Fruit fly (Drosophila melanogaster) whole organism, embryonic: ENCODE results near the gene asf1.

ENCODE experiments used
- Blimp-1 ChIP-seq: fragments of 200-800 bp; sonication (Bioruptor generic); optimal IDR thresholded peaks from 3 replicates; lab custom pipeline; 2018; ENCODE audit warnings: missing biosample characterization, missing genetic modification characterization, mild to moderate bottlenecking, moderate library complexity, missing genetic modification reagents
- Bteb2 ChIP-seq: fragments of 200-800 bp; sonication (Bioruptor generic); optimal IDR thresholded peaks from 2 replicates; lab custom pipeline; 2016; ENCODE audit warnings: missing biosample characterization, missing genetic modification characterization
- CG10267 ChIP-seq: fragments of 200-800 bp; sonication (Bioruptor generic); optimal IDR thresholded peaks from 2 replicates; lab custom pipeline; 2018; ENCODE audit warnings: missing biosample characterization, mild to moderate bottlenecking, missing genetic modification characterization, moderate library complexity
- CG12391 ChIP-seq: fragments of 200-800 bp; sonication (Bioruptor generic); optimal IDR thresholded peaks from 3 replicates; lab custom pipeline; 2018; ENCODE audit warnings: missing biosample characterization, mild to moderate bottlenecking, missing genetic modification characterization, moderate library complexity
- CG13123 ChIP-seq: fragments of 200-800 bp; sonication (Bioruptor generic); optimal IDR thresholded peaks from 2 replicates; lab custom pipeline; 2016; ENCODE audit warnings: missing biosample characterization, missing genetic modification characterization
- CG13287 ChIP-seq: fragments of 200-800 bp; sonication (Bioruptor generic); IDR thresholded peaks from 2 replicates; pipeline ENCODE4 v1.3.6; 2022; ENCODE audit warnings: missing biosample characterization, missing genetic modification characterization; ENCODE audit not compliant: partially characterized antibody
- CG13894 ChIP-seq: fragments of 200-800 bp; sonication (Bioruptor generic); optimal IDR thresholded peaks from 3 replicates; lab custom pipeline; 2018; ENCODE audit warnings: missing biosample characterization, mild to moderate bottlenecking, missing genetic modification characterization, moderate library complexity
- CG14667 ChIP-seq: fragments of 200-800 bp; sonication (Bioruptor generic); IDR thresholded peaks from 2 replicates; pipeline ENCODE4 v1.3.6; 2022; ENCODE audit warnings: missing biosample characterization, missing genetic modification characterization
- CG17328 ChIP-seq: fragments of 200-800 bp; sonication (Bioruptor generic); IDR thresholded peaks from 2 replicates; pipeline ENCODE4 v1.3.6; 2022; ENCODE audit warnings: missing biosample characterization, missing genetic modification characterization
- CG17361 ChIP-seq: fragments of 200-800 bp; sonication (Bioruptor generic); IDR thresholded peaks from 3 replicates; pipeline ENCODE4 v1.3.6; 2022; ENCODE audit warnings: missing biosample characterization, missing genetic modification characterization
- CG18262 ChIP-seq: fragments of 200-800 bp; optimal IDR thresholded peaks from 3 replicates; lab custom pipeline; 2019; ENCODE audit warnings: missing biosample characterization, mild to moderate bottlenecking, missing genetic modification characterization, moderate library complexity
- CG2116 ChIP-seq: fragments of 200-800 bp; sonication (Bioruptor generic); optimal IDR thresholded peaks from 3 replicates; lab custom pipeline; 2018; ENCODE audit warnings: missing biosample characterization, mild to moderate bottlenecking, missing genetic modification characterization
- CG2678 ChIP-seq: fragments of 200-800 bp; sonication (Bioruptor generic); optimal IDR thresholded peaks from 3 replicates; lab custom pipeline; 2019; ENCODE audit warnings: missing biosample characterization, mild to moderate bottlenecking, missing genetic modification characterization, moderate library complexity
- CG30020 ChIP-seq: fragments of 200-800 bp; optimal IDR thresholded peaks from 2 replicates; lab custom pipeline; 2019; ENCODE audit warnings: missing biosample characterization, mild to moderate bottlenecking, missing genetic modification characterization, moderate library complexity
- CG33213 ChIP-seq: fragments of 200-800 bp; sonication (Bioruptor generic); optimal IDR thresholded peaks from 3 replicates; lab custom pipeline; 2016; ENCODE audit warnings: missing biosample characterization, missing genetic modification characterization
- CG7357 ChIP-seq: fragments of 200-800 bp; sonication (Bioruptor generic); IDR thresholded peaks from 3 replicates; pipeline ENCODE4 v1.3.6; 2022; ENCODE audit warnings: missing biosample characterization, missing genetic modification characterization
- CG7987 ChIP-seq: fragments of 200-800 bp; sonication (Bioruptor generic); optimal IDR thresholded peaks from 2 replicates; lab custom pipeline; 2018; ENCODE audit warnings: missing biosample characterization, mild to moderate bottlenecking, missing genetic modification characterization, moderate library complexity
- CG8290 ChIP-seq, 3 experiments: fragments of 200-800 bp; sonication (Bioruptor generic); optimal IDR thresholded peaks; 2 replicates each; lab custom pipeline; 2016 to 2019; ENCODE audit warnings: missing biosample characterization in 3 of 3, missing genetic modification characterization in 3 of 3, mild to moderate bottlenecking in 2 of 3, moderate library complexity in 1 of 3
- CG8924 ChIP-seq: fragments of 200-800 bp; optimal IDR thresholded peaks from 3 replicates; lab custom pipeline; 2019; ENCODE audit warnings: missing biosample characterization, mild to moderate bottlenecking, missing genetic modification characterization, moderate library complexity
- CG9609 ChIP-seq: fragments of 200-800 bp; sonication (Bioruptor generic); optimal IDR thresholded peaks from 3 replicates; lab custom pipeline; 2016; ENCODE audit warnings: missing biosample characterization, missing genetic modification characterization
- CG9797 ChIP-seq: fragments of 200-800 bp; sonication (Bioruptor generic); optimal IDR thresholded peaks from 3 replicates; lab custom pipeline; 2018; ENCODE audit warnings: missing biosample characterization, mild to moderate bottlenecking, missing genetic modification characterization
- D19A ChIP-seq: fragments of 200-800 bp; optimal IDR thresholded peaks from 3 replicates; lab custom pipeline; 2019; ENCODE audit warnings: missing biosample characterization, mild to moderate bottlenecking, missing genetic modification characterization, moderate library complexity
- Dll ChIP-seq: fragments of 200-800 bp; sonication (Bioruptor generic); IDR thresholded peaks from 4 replicates; pipeline ENCODE4 v1.3.6; 2022; ENCODE audit warnings: missing biosample characterization, missing genetic modification characterization; ENCODE audit not compliant: partially characterized antibody
- Ets97D ChIP-seq: fragments of 200-800 bp; sonication (Bioruptor generic); optimal IDR thresholded peaks from 3 replicates; lab custom pipeline; 2016; ENCODE audit warnings: missing biosample characterization, missing genetic modification characterization
- HmgD ChIP-seq: fragments of 200-800 bp; sonication (Bioruptor generic); optimal IDR thresholded peaks from 3 replicates; lab custom pipeline; 2016; ENCODE audit warnings: missing biosample characterization, missing genetic modification characterization
- Hmx ChIP-seq: fragments of 200-800 bp; sonication (Bioruptor generic); optimal IDR thresholded peaks from 2 replicates; lab custom pipeline; 2016; ENCODE audit warnings: missing biosample characterization, missing genetic modification characterization
- Hr51 ChIP-seq, 2 experiments: fragments of 200-800 bp; sonication (Bioruptor generic); optimal IDR thresholded peaks; 2 replicates in 1 of 2; 3 replicates in 1 of 2; lab custom pipeline; 2016 to 2018; ENCODE audit warnings: missing biosample characterization in 2 of 2, missing genetic modification characterization in 2 of 2, mild to moderate bottlenecking in 1 of 2, moderate library complexity in 1 of 2
- MESR4 ChIP-seq: fragments of 200-800 bp; sonication (Bioruptor generic); optimal IDR thresholded peaks from 2 replicates; lab custom pipeline; 2018; ENCODE audit warnings: missing biosample characterization, mild to moderate bottlenecking, missing genetic modification characterization, moderate library complexity
- Meics ChIP-seq: fragments of 200-800 bp; sonication (Bioruptor generic); optimal IDR thresholded peaks from 2 replicates; lab custom pipeline; 2017; ENCODE audit warnings: missing biosample characterization, mild to moderate bottlenecking, missing genetic modification characterization
- Nf-YC ChIP-seq: fragments of 200-800 bp; optimal IDR thresholded peaks from 3 replicates; lab custom pipeline; 2019; ENCODE audit warnings: missing biosample characterization, mild to moderate bottlenecking, missing genetic modification characterization, moderate library complexity
- NfI ChIP-seq: fragments of 200-800 bp; sonication (Bioruptor generic); optimal IDR thresholded peaks from 3 replicates; lab custom pipeline; 2018; ENCODE audit warnings: missing biosample characterization, mild to moderate bottlenecking, missing genetic modification characterization, moderate library complexity
- Sin3A ChIP-seq: fragments of >200 bp; optimal IDR thresholded peaks from 2 replicates; lab custom pipeline; 2018
- Trl ChIP-seq, 3 experiments: fragments of >200 bp in 2 of 3; fragments of 200-800 bp in 1 of 3; sonication (Bioruptor generic) in 1 of 3; optimal IDR thresholded peaks; 2 replicates in 1 of 3; 3 replicates in 2 of 3; lab custom pipeline; 2016 to 2017; ENCODE audit warnings: missing biosample characterization in 1 of 3, missing genetic modification characterization in 1 of 3
- abd-A ChIP-seq: fragments of 200-800 bp; sonication (Bioruptor generic); optimal IDR thresholded peaks from 3 replicates; lab custom pipeline; 2019; ENCODE audit warnings: missing biosample characterization, mild to moderate bottlenecking, missing genetic modification characterization, moderate library complexity
- az2 ChIP-seq: fragments of 200-800 bp; sonication (Bioruptor generic); optimal IDR thresholded peaks from 3 replicates; lab custom pipeline; 2016; ENCODE audit warnings: missing biosample characterization, missing genetic modification characterization
- chn ChIP-seq: fragments of 200-800 bp; sonication (Bioruptor generic); optimal IDR thresholded peaks from 2 replicates; lab custom pipeline; 2016; ENCODE audit warnings: missing biosample characterization, missing genetic modification characterization
- croc ChIP-seq: fragments of 200-800 bp; sonication (Bioruptor generic); conservative IDR thresholded peaks from 3 replicates; pipeline ENCODE4 v1.3.6; 2022; ENCODE audit warnings: missing biosample characterization, missing genetic modification characterization
- ems ChIP-seq: fragments of 200-800 bp; sonication (Bioruptor generic); optimal IDR thresholded peaks from 3 replicates; lab custom pipeline; 2016; ENCODE audit warnings: missing biosample characterization, missing genetic modification characterization
- grau ChIP-seq: fragments of 200-800 bp; optimal IDR thresholded peaks from 3 replicates; lab custom pipeline; 2019; ENCODE audit warnings: missing biosample characterization, mild to moderate bottlenecking, missing genetic modification characterization, moderate library complexity
- insv ChIP-seq, 2 experiments: fragments of 200-800 bp; sonication (Bioruptor generic); optimal IDR thresholded peaks; 3 replicates each; lab custom pipeline; 2016 to 2018; ENCODE audit warnings: missing biosample characterization in 2 of 2, missing genetic modification characterization in 2 of 2
- jumu ChIP-seq: fragments of 200-800 bp; sonication (Bioruptor generic); optimal IDR thresholded peaks from 3 replicates; lab custom pipeline; 2016; ENCODE audit warnings: missing biosample characterization, missing genetic modification characterization
- nmo ChIP-seq: fragments of 200-800 bp; sonication (Bioruptor generic); optimal IDR thresholded peaks from 2 replicates; lab custom pipeline; 2018; ENCODE audit warnings: missing biosample characterization, mild to moderate bottlenecking, missing genetic modification characterization, moderate library complexity
- onecut ChIP-seq: fragments of 200-800 bp; sonication (Bioruptor generic); IDR thresholded peaks from 2 replicates; pipeline ENCODE4 v1.3.6; 2022; ENCODE audit warnings: missing biosample characterization, missing genetic modification characterization
- phol ChIP-seq: fragments of 200-800 bp; sonication (Bioruptor generic); optimal IDR thresholded peaks from 3 replicates; lab custom pipeline; 2018; ENCODE audit warnings: missing biosample characterization, mild to moderate bottlenecking, missing genetic modification characterization, moderate library complexity
- ranshi ChIP-seq: fragments of 200-800 bp; sonication (Bioruptor generic); IDR thresholded peaks from 2 replicates; pipeline ENCODE4 v1.3.6; 2022; ENCODE audit warnings: missing biosample characterization, missing genetic modification characterization
- row ChIP-seq: fragments of 200-800 bp; sonication (Bioruptor generic); IDR thresholded peaks from 3 replicates; pipeline ENCODE4 v1.3.6; 2022; ENCODE audit warnings: missing biosample characterization, missing genetic modification characterization
- stwl ChIP-seq: fragments of 200-800 bp; sonication (Bioruptor generic); optimal IDR thresholded peaks from 3 replicates; lab custom pipeline; 2018; ENCODE audit warnings: missing biosample characterization, mild to moderate bottlenecking, missing genetic modification characterization, moderate library complexity
- sug ChIP-seq: fragments of 200-800 bp; optimal IDR thresholded peaks from 2 replicates; lab custom pipeline; 2019; ENCODE audit warnings: missing biosample characterization, mild to moderate bottlenecking, missing genetic modification characterization, moderate library complexity
- unc-4 ChIP-seq: fragments of 200-800 bp; sonication (Bioruptor generic); IDR thresholded peaks from 2 replicates; pipeline ENCODE4 v1.3.6; 2022; ENCODE audit warnings: missing biosample characterization, missing genetic modification characterization; ENCODE audit not compliant: partially characterized antibody

The asf1 gene

dm6 chr3L:19585979-19586378, 32.7 kb upstream of the asf1 start, which contains the start of the genes CG9231 and CG9330 (continued):
- TF ChIP-seq grau (peak; percentile 32), nmo (peak; percentile 55), CG9609 (GFP tag; lab: Kevin White, UChicago) (no peak), onecut (GFP tag; lab: Robert Waterston, UW) (peak; percentile 37; the same call in 1 of the 2 replicates), chn (GFP tag; lab: Kevin White, UChicago) (peak; percentile 1), CG10267 (tag; lab: Kevin White, UChicago) (peak; percentile 69), MESR4 (peak; percentile 45), CG14667 (GFP tag; lab: Robert Waterston, UW) (no peak), ems (GFP tag; lab: Kevin White, UChicago) (peak; percentile 9), Trl (optimal IDR thresholded peaks at IDR 0.05; lab: Kevin White, UChicago) (no peak), Trl (GFP tag; optimal IDR thresholded peaks at IDR 0.05; lab: Kevin White, UChicago) (no peak), CG13894 (peak; percentile 41), CG30020 (tag; lab: Kevin White, UChicago) (peak; percentile 57), CG13123 (GFP tag; lab: Kevin White, UChicago) (no peak), jumu (peak; percentile 32), Dll (0 out of 4 replicates have a peak, but pooled peaks have one; percentile 23), CG2116 (peak; percentile 61), D19A (tag; lab: Kevin White, UChicago) (peak; percentile 48), Nf-YC (tag; lab: Kevin White, UChicago) (peak; percentile 38), Blimp-1 (peak; percentile 5), HmgD (GFP tag; lab: Kevin White, UChicago) (no peak), CG18262 (peak; percentile 50), CG2678 (tag; lab: Kevin White, UChicago) (peak; percentile 28), az2 (GFP tag; lab: Kevin White, UChicago) (peak; percentile 9), CG17361 (GFP tag; lab: Robert Waterston, UW) (peak; percentile 38; the same call in 1 of the 3 replicates), Bteb2 (peak; percentile 14), Ets97D (peak; percentile 88), Sin3A (peak; percentile 80), ranshi (GFP tag; lab: Robert Waterston, UW) (no peak), CG17328 (peak; percentile 33; the same call in 1 of the 2 replicates), sug (tag; lab: Kevin White, UChicago) (peak; percentile 36), CG13287 (GFP tag; lab: Robert Waterston, UW) (peak; percentile 58), croc (GFP tag; lab: Robert Waterston, UW) (no peak), CG12391 (peak; percentile 82), CG7357 (GFP tag; lab: Robert Waterston, UW) (0 out of 3 replicates have a peak, but pooled peaks have one; percentile 55), CG33213 (GFP tag; lab: Kevin White, UChicago) (peak; percentile 34), NfI (peak; percentile 5), CG8924 (tag; lab: Kevin White, UChicago) (peak; percentile 3), row (peak; percentile 52; the same call in 1 of the 3 replicates), unc-4 (0 out of 2 replicates have a peak, but pooled peaks have one; percentile 53), Meics (GFP tag; lab: Kevin White, UChicago) (peak; percentile 11), stwl (peak; percentile 84), insv (GFP tag; optimal IDR thresholded peaks at IDR 0.05; lab: Kevin White, UChicago) (peak in 1 of 2 experiments; percentile 46), abd-A (tag; lab: Kevin White, UChicago) (no peak), Hmx (GFP tag; lab: Kevin White, UChicago) (peak; percentile 8), phol (tag; lab: Kevin White, UChicago) (peak; percentile 44), CG8290 (GFP tag; optimal IDR thresholded peaks at IDR 0.05; lab: Kevin White, UChicago) (peak; percentile 33), CG8290 (tag; optimal IDR thresholded peaks at IDR 0.05; lab: Kevin White, UChicago) (no peak), CG9797 (GFP tag; lab: Kevin White, UChicago) (peak; percentile 86), CG7987 (GFP tag; lab: Kevin White, UChicago) (no peak), Hr51 (GFP tag; optimal IDR thresholded peaks at IDR 0.05; lab: Kevin White, UChicago) (peak; percentile 11 to 38)
